Worm (Caenorhabditis elegans): Measurements from ENCODE around the gene lgc-47.

DNA sequence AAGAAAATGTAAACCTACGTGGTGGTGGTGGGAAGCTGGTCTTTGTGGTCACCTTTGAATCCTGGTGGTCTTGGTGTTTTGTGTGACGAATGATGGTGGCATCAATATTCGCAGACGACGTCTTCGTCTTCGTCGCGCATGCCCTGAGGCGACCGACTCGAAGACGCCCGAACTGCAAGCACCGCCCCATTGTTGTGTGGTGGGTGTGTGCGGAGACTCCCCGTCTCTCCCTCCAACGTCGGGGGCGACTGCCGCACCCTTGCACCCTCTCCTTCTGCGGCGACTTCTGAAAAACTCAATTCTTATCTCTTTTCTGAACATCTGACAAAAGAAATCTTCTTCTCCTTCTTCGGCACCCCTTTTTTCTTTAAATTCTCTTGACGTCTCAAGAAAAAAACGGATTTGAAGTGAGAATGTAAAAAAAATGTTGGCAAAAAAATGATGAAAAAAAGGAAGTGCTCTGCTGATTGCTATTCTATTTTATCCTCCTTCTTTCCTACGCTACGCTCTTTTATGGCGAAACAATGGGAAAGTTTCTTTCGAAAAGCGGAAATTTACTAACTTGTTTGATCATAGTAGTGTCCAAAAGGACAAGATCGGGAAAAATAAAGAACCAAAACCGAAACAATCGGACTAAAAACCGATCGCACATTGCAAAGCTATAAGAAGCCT is at the start of gene lgc-47:
- TF ChIP-seq unc-62 (GFP tag; optimal IDR thresholded peaks at IDR 0.05), result no peak
- no peak for TF ChIP-seq snpc-4 (tag; optimal IDR thresholded peaks at IDR 0.05)
- no peak for TF ChIP-seq ceh-88 (GFP tag; IDR thresholded peaks at IDR 0.05)
- TF ChIP-seq ztf-4 (tag; optimal IDR thresholded peaks at IDR 0.05), result no peak
- no peak for TF ChIP-seq nhr-76 (tag; optimal IDR thresholded peaks at IDR 0.05)
- TF ChIP-seq tbx-2 (tag; optimal IDR thresholded peaks at IDR 0.05), result no peak

All from whole organism, L1 larva.